Fruit fly (Drosophila melanogaster): ENCODE measurements around the gene Mcr.

Mcr gene

dm6 chr2L:8029160-8029852, 53.5 kb downstream of the Mcr start, which contains the start of gene baf (continued):
- TF ChIP-seq CG9215 (GFP tag; IDR thresholded peaks at IDR 0.05): no peak
- no peak for TF ChIP-seq D19A (tag; optimal IDR thresholded peaks at IDR 0.05)
- TF ChIP-seq CG34422 (GFP tag; IDR thresholded peaks at IDR 0.05): peak; percentile 47; the same call in 1 of the 3 replicates
- peak; percentile 68 for TF ChIP-seq CTCF (GFP tag; optimal IDR thresholded peaks at IDR 0.05)
- TF ChIP-seq CG12071 (GFP tag; optimal IDR thresholded peaks at IDR 0.05): no peak
- no peak for TF ChIP-seq lola (GFP tag; optimal IDR thresholded peaks at IDR 0.05)
- TF ChIP-seq CG14965 (GFP tag; optimal IDR thresholded peaks at IDR 0.05; ENCODE audit: borderline replicate concordance): no peak
- peak in 1 of 2 experiments; percentile 78 for TF ChIP-seq Pdp1 (GFP tag; optimal IDR thresholded peaks at IDR 0.05)
- no peak for TF ChIP-seq CG8089 (GFP tag; optimal IDR thresholded peaks at IDR 0.05)
- peak; percentile 26 for TF ChIP-seq CG10267 (tag; optimal IDR thresholded peaks at IDR 0.05)
- TF ChIP-seq Tbp (GFP tag; optimal IDR thresholded peaks at IDR 0.05): no peak
- TF ChIP-seq gfzf (GFP tag; optimal IDR thresholded peaks at IDR 0.05): peak; percentile 85
- peak; percentile 71 for TF ChIP-seq MESR4 (GFP tag; optimal IDR thresholded peaks at IDR 0.05)
- 0 out of 3 replicates have a peak, but pooled peaks have one; percentile 14 for TF ChIP-seq row (GFP tag; IDR thresholded peaks at IDR 0.05)
- TF ChIP-seq Lhr (GFP tag; optimal IDR thresholded peaks at IDR 0.05): peak; percentile 60
- TF ChIP-seq Med (GFP tag): peak; percentile 81
- TF ChIP-seq CG11560 (tag; IDR thresholded peaks at IDR 0.05): no peak
- TF ChIP-seq NfI (GFP tag; optimal IDR thresholded peaks at IDR 0.05): no peak
- TF ChIP-seq CG16813 (GFP tag; IDR thresholded peaks at IDR 0.05; ENCODE audit: partially characterized antibody): peak; percentile 52; the same call in 2 of the 3 replicates
- no peak for TF ChIP-seq peb (GFP tag; IDR thresholded peaks at IDR 0.05)
- peak; percentile 94 for TF ChIP-seq her (GFP tag; optimal IDR thresholded peaks at IDR 0.05)
- TF ChIP-seq CkIIα-i1 (GFP tag; IDR thresholded peaks at IDR 0.05): no peak
- TF ChIP-seq CG4617 (GFP tag; optimal IDR thresholded peaks at IDR 0.05; ENCODE audit: borderline replicate concordance): no peak
- no peak for TF ChIP-seq CG18262 (tag; optimal IDR thresholded peaks at IDR 0.05)
- TF ChIP-seq CG6791 (GFP tag; IDR thresholded peaks at IDR 0.05; ENCODE audit: partially characterized antibody): no peak
- peak; percentile 10 for TF ChIP-seq eyg (GFP tag; optimal IDR thresholded peaks at IDR 0.05)
- no peak for TF ChIP-seq Oli (tag; optimal IDR thresholded peaks at IDR 0.05)
- peak; percentile 13 for TF ChIP-seq BtbVII (GFP tag; optimal IDR thresholded peaks at IDR 0.05)
- TF ChIP-seq sima (GFP tag; optimal IDR thresholded peaks at IDR 0.05): no peak
- TF ChIP-seq trem (tag; optimal IDR thresholded peaks at IDR 0.05): peak; percentile 47
- no peak for TF ChIP-seq Dbx (GFP tag; IDR thresholded peaks at IDR 0.05)
- peak; percentile 4; the same call in 1 of the 2 replicates for TF ChIP-seq CG42726 (GFP tag; IDR thresholded peaks at IDR 0.05; ENCODE audit: partially characterized antibody)
- no peak for TF ChIP-seq CG10462 (GFP tag; optimal IDR thresholded peaks at IDR 0.05)
- no peak for TF ChIP-seq bbx (GFP tag; IDR thresholded peaks at IDR 0.05; ENCODE audit: partially characterized antibody)
- no peak for TF ChIP-seq CG31441 (GFP tag; IDR thresholded peaks at IDR 0.05)
- no peak for TF ChIP-seq CG31365 (tag; optimal IDR thresholded peaks at IDR 0.05)
- TF ChIP-seq lilli (GFP tag; optimal IDR thresholded peaks at IDR 0.05): no peak
- TF ChIP-seq CG3838 (GFP tag; optimal IDR thresholded peaks at IDR 0.05): no peak
- no peak for TF ChIP-seq ato (GFP tag; IDR thresholded peaks at IDR 0.05; ENCODE audit: partially characterized antibody)
- peak; percentile 17 for TF ChIP-seq Nf-YC (tag; optimal IDR thresholded peaks at IDR 0.05)
- peak; percentile 17 for TF ChIP-seq dm (GFP tag; optimal IDR thresholded peaks at IDR 0.05)
- TF ChIP-seq CG30020 (tag; optimal IDR thresholded peaks at IDR 0.05): peak; percentile 1
- no peak for TF ChIP-seq CG6689 (GFP tag; IDR thresholded peaks at IDR 0.05)
- peak; percentile 37; the same call in 1 of the 2 replicates for TF ChIP-seq nerfin-2 (GFP tag; IDR thresholded peaks at IDR 0.05; ENCODE audit: partially characterized antibody)
- no peak for TF ChIP-seq org-1 (GFP tag; optimal IDR thresholded peaks at IDR 0.05)
- peak; percentile 37 for TF ChIP-seq ftz-f1 (GFP tag; optimal IDR thresholded peaks at IDR 0.05)
- TF ChIP-seq CG14710 (tag; optimal IDR thresholded peaks at IDR 0.05): peak; percentile 40
- no peak for TF ChIP-seq CG18011 (GFP tag; optimal IDR thresholded peaks at IDR 0.05)
- no peak for TF ChIP-seq sens-2 (GFP tag; IDR thresholded peaks at IDR 0.05)
